Fruit fly (Drosophila melanogaster) whole organism, embryonic: Measurements from ENCODE around the gene CG43449.

Experiments used
- CG13775 ChIP-seq: fragments of 200-800 bp; sonication (Bioruptor generic); optimal IDR thresholded peaks from 3 replicates; lab custom pipeline; 2017; ENCODE audit warnings: missing biosample characterization, mild to moderate bottlenecking, missing genetic modification characterization
- CG17912 ChIP-seq: fragments of 200-800 bp; sonication (Bioruptor generic); optimal IDR thresholded peaks from 2 replicates; lab custom pipeline; 2018; ENCODE audit warnings: missing biosample characterization, mild to moderate bottlenecking, missing genetic modification characterization
- CG18011 ChIP-seq: fragments of 200-800 bp; sonication (Bioruptor generic); optimal IDR thresholded peaks from 2 replicates; lab custom pipeline; 2017; ENCODE audit warnings: missing biosample characterization, missing genetic modification characterization, mild to moderate bottlenecking, moderate library complexity, missing genotype
- CG2199 ChIP-seq: fragments of 200-800 bp; sonication (Bioruptor generic); IDR thresholded peaks from 3 replicates; pipeline ENCODE4 v1.3.6; 2022; ENCODE audit warnings: missing biosample characterization, missing genetic modification characterization
- CG9437 ChIP-seq: fragments of 200-800 bp; sonication (Bioruptor generic); optimal IDR thresholded peaks from 2 replicates; lab custom pipeline; 2018; ENCODE audit warnings: missing biosample characterization, mild to moderate bottlenecking, missing genetic modification characterization
- Ets97D ChIP-seq: fragments of 200-800 bp; sonication (Bioruptor generic); optimal IDR thresholded peaks from 3 replicates; lab custom pipeline; 2016; ENCODE audit warnings: missing biosample characterization, missing genetic modification characterization
- Rx ChIP-seq: fragments of 200-800 bp; sonication (Bioruptor generic); IDR thresholded peaks from 2 replicates; pipeline ENCODE4 v1.3.6; 2022; ENCODE audit warnings: missing biosample characterization, missing genetic modification characterization
- fd96Cb ChIP-seq: fragments of 200-800 bp; sonication (Bioruptor generic); optimal IDR thresholded peaks from 2 replicates; lab custom pipeline; 2018; ENCODE audit warnings: missing biosample characterization, mild to moderate bottlenecking, missing genetic modification characterization, moderate library complexity
- lov ChIP-seq, 2 experiments: fragments of 200-800 bp in 1 of 2; fragments of >200 bp in 1 of 2; sonication (Bioruptor generic) in 1 of 2; IDR thresholded peaks in 1 of 2; optimal IDR thresholded peaks in 1 of 2; 2 replicates in 1 of 2; 3 replicates in 1 of 2; pipeline versions ENCODE4 v1.3.6 to Lab custom; 2017 to 2022; ENCODE audit warnings: missing biosample characterization in 1 of 2, missing genetic modification characterization in 1 of 2
- peb ChIP-seq: fragments of 200-800 bp; sonication (Bioruptor generic); IDR thresholded peaks from 2 replicates; pipeline ENCODE4 v1.3.6; 2022; ENCODE audit warnings: missing biosample characterization, missing genetic modification characterization
- ranshi ChIP-seq: fragments of 200-800 bp; sonication (Bioruptor generic); IDR thresholded peaks from 2 replicates; pipeline ENCODE4 v1.3.6; 2022; ENCODE audit warnings: missing biosample characterization, missing genetic modification characterization
- run ChIP-seq: fragments of 200-800 bp; sonication (Bioruptor generic); optimal IDR thresholded peaks from 3 replicates; lab custom pipeline; 2018; ENCODE audit warnings: missing biosample characterization, mild to moderate bottlenecking, missing genetic modification characterization

DNA sequence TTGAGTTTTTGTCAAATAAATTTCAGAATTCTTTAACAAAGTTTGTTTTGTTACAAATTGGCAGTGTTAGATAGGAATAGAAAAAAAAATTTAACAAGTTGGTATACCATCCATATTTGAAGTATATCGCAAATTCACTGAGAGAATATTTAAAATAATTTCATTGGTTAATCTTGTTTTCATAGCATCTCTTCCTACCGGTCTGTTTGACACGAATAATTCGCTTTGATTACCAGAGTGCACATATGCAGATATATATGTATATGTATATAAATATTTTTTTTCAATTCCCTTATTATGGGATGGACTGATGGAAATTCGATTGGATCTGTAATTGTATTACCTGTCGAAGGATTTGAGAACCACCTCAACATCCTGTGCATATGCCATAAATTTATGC is 27.4 kb downstream of the CG43449 start, which contains the start of gene SdhCL:
- no peak for TF ChIP-seq CG18011
- no peak for TF ChIP-seq fd96Cb (tag; lab: Kevin White, UChicago)
- TF ChIP-seq run (tag; lab: Kevin White, UChicago), result no peak
- TF ChIP-seq ranshi (GFP tag; lab: Robert Waterston, UW), result no peak
- no peak for TF ChIP-seq lov (optimal IDR thresholded peaks at IDR 0.05; lab: Kevin White, UChicago)
- TF ChIP-seq lov (GFP tag; IDR thresholded peaks at IDR 0.05; lab: Robert Waterston, UW), result no peak
- TF ChIP-seq CG13775 (GFP tag; lab: Kevin White, UChicago), result no peak
- no peak for TF ChIP-seq Ets97D (GFP tag; lab: Kevin White, UChicago)
- no peak for TF ChIP-seq CG2199
- no peak for TF ChIP-seq CG9437
- TF ChIP-seq Rx (GFP tag; lab: Robert Waterston, UW), result no peak
- TF ChIP-seq peb (GFP tag; lab: Robert Waterston, UW), result no peak
- TF ChIP-seq CG17912 (GFP tag; lab: Kevin White, UChicago), result no peak
